Worm (Caenorhabditis elegans) whole organism, late embryonic: ENCODE data around the gene dpy-10.
A peak's percentile ranks its signal among the peaks of the same experiment; 100 is the strongest.

Source experiments
- C08G9.2 ChIP-seq: sonication (generic microtip); optimal IDR thresholded peaks from 2 replicates; lab custom pipeline; 2016; ENCODE audit warnings: mild to moderate bottlenecking, missing genetic modification characterization, moderate library complexity, missing compliant biosample characterization
- C38D4.7 ChIP-seq: fragments of 200-800 bp; sonication (Bioruptor generic); optimal IDR thresholded peaks from 2 replicates; lab custom pipeline; 2018; ENCODE audit warnings: mild to moderate bottlenecking, missing genetic modification characterization, moderate library complexity, missing compliant biosample characterization
- F13H6.1 ChIP-seq: sonication (generic microtip); optimal IDR thresholded peaks from 2 replicates; lab custom pipeline; 2016; ENCODE audit warnings: missing genetic modification characterization, missing compliant biosample characterization
- K02D7.2 ChIP-seq: sonication (generic microtip); optimal IDR thresholded peaks from 2 replicates; lab custom pipeline; 2017; ENCODE audit warnings: mild to moderate bottlenecking, missing genetic modification characterization, missing compliant biosample characterization
- T23F11.4 ChIP-seq: fragments of 200-800 bp; sonication (Bioruptor generic); optimal IDR thresholded peaks from 2 replicates; lab custom pipeline; 2018; ENCODE audit warnings: mild to moderate bottlenecking, missing genetic modification characterization, missing compliant biosample characterization
- Y22D7AL.16 ChIP-seq: sonication (generic microtip); optimal IDR thresholded peaks from 2 replicates; lab custom pipeline; 2016; ENCODE audit warnings: missing genetic modification characterization, missing compliant biosample characterization
- ahr-1 ChIP-seq: sonication (generic microtip); optimal IDR thresholded peaks from 2 replicates; lab custom pipeline; 2016; ENCODE audit warnings: missing genetic modification characterization, missing compliant biosample characterization
- ama-1 ChIP-seq: fragments of 150-350 bp; optimal IDR thresholded peaks from 2 replicates; lab custom pipeline; 2014
- ceh-18 ChIP-seq: sonication (generic microtip); optimal IDR thresholded peaks from 2 replicates; lab custom pipeline; 2016; ENCODE audit warnings: missing genetic modification characterization, missing compliant biosample characterization
- ceh-19 ChIP-seq: fragments of 200-800 bp; sonication (Bioruptor generic); optimal IDR thresholded peaks from 2 replicates; lab custom pipeline; 2018; ENCODE audit warnings: mild to moderate bottlenecking, missing genetic modification characterization, missing compliant biosample characterization
- ceh-2 ChIP-seq: sonication (generic microtip); optimal IDR thresholded peaks from 2 replicates; lab custom pipeline; 2016; ENCODE audit warnings: missing genotype, missing genetic modification characterization, missing compliant biosample characterization
- ceh-22 ChIP-seq: sonication (generic microtip); optimal IDR thresholded peaks from 2 replicates; lab custom pipeline; 2017; ENCODE audit warnings: missing biosample characterization, missing genetic modification characterization
- ceh-24 ChIP-seq: sonication (generic microtip); optimal IDR thresholded peaks from 2 replicates; lab custom pipeline; 2016; ENCODE audit warnings: mild to moderate bottlenecking, missing genetic modification characterization, missing compliant biosample characterization
- ceh-34 ChIP-seq: sonication (generic microtip); optimal IDR thresholded peaks from 2 replicates; lab custom pipeline; 2016; ENCODE audit warnings: mild to moderate bottlenecking, missing genetic modification characterization, missing compliant biosample characterization
- ceh-48 ChIP-seq: sonication (generic microtip); optimal IDR thresholded peaks from 2 replicates; lab custom pipeline; 2016; ENCODE audit warnings: missing genetic modification characterization, inconsistent platforms, missing compliant biosample characterization
- ceh-9 ChIP-seq: sonication (generic microtip); optimal IDR thresholded peaks from 2 replicates; lab custom pipeline; 2016; ENCODE audit warnings: mild to moderate bottlenecking, missing genetic modification characterization, inconsistent platforms, missing compliant biosample characterization
- dmd-4 ChIP-seq: sonication (generic microtip); optimal IDR thresholded peaks from 2 replicates; lab custom pipeline; 2016; ENCODE audit warnings: borderline replicate concordance, missing genetic modification characterization, missing compliant biosample characterization
- dve-1 ChIP-seq: sonication (generic microtip); optimal IDR thresholded peaks from 2 replicates; lab custom pipeline; 2017; ENCODE audit warnings: antibody characterized with exemption, mild to moderate bottlenecking, missing genetic modification characterization, missing compliant biosample characterization
- elt-4 ChIP-seq: sonication (generic microtip); optimal IDR thresholded peaks from 2 replicates; lab custom pipeline; 2016; ENCODE audit warnings: missing genetic modification characterization, missing compliant biosample characterization
- ets-4 ChIP-seq: sonication (generic microtip); optimal IDR thresholded peaks from 2 replicates; lab custom pipeline; 2016; ENCODE audit warnings: missing genetic modification characterization, missing compliant biosample characterization
- eyg-1 ChIP-seq: sonication (generic microtip); optimal IDR thresholded peaks from 2 replicates; lab custom pipeline; 2016; ENCODE audit warnings: missing genotype, missing genetic modification characterization, missing compliant biosample characterization
- fax-1 ChIP-seq: sonication (generic microtip); optimal IDR thresholded peaks from 2 replicates; lab custom pipeline; 2016; ENCODE audit warnings: missing genotype, missing genetic modification characterization, missing compliant biosample characterization
- fkh-10 ChIP-seq: fragments of 150-350 bp; optimal IDR thresholded peaks from 2 replicates; lab custom pipeline; 2014; ENCODE audit warnings: missing biosample characterization, missing genetic modification reagents, missing genetic modification characterization
- gmeb-2 ChIP-seq: sonication (generic microtip); optimal IDR thresholded peaks from 2 replicates; lab custom pipeline; 2016; ENCODE audit warnings: missing genetic modification characterization, inconsistent platforms, missing compliant biosample characterization
- hlh-13 ChIP-seq: fragments of 200-800 bp; sonication (Bioruptor generic); optimal IDR thresholded peaks from 2 replicates; lab custom pipeline; 2018; ENCODE audit warnings: mild to moderate bottlenecking, missing genetic modification characterization, missing compliant biosample characterization
- hlh-15 ChIP-seq: sonication (generic microtip); optimal IDR thresholded peaks from 2 replicates; lab custom pipeline; 2016; ENCODE audit warnings: missing genetic modification characterization, missing compliant biosample characterization
- hlh-30 ChIP-seq: sonication (generic microtip); optimal IDR thresholded peaks from 2 replicates; lab custom pipeline; 2017; ENCODE audit warnings: antibody characterized with exemption, missing genetic modification characterization, missing compliant biosample characterization; ENCODE audit not compliant: insufficient read depth
- hlh-8 ChIP-seq: sonication (generic microtip); optimal IDR thresholded peaks from 2 replicates; lab custom pipeline; 2016; ENCODE audit warnings: missing genotype, missing genetic modification characterization, missing compliant biosample characterization
- madf-2 ChIP-seq: sonication (generic microtip); optimal IDR thresholded peaks from 2 replicates; lab custom pipeline; 2017; ENCODE audit warnings: missing genetic modification characterization, missing compliant biosample characterization
- nfya-1 ChIP-seq: sonication (generic microtip); optimal IDR thresholded peaks from 2 replicates; lab custom pipeline; 2017; ENCODE audit warnings: missing genetic modification characterization, mild to moderate bottlenecking, missing compliant biosample characterization, antibody characterized with exemption, moderate library complexity
- nhr-11 ChIP-seq: fragments of 150-350 bp; optimal IDR thresholded peaks from 2 replicates; lab custom pipeline; 2014; ENCODE audit warnings: missing biosample characterization, missing genetic modification characterization
- nhr-232 ChIP-seq: sonication (generic microtip); optimal IDR thresholded peaks from 2 replicates; lab custom pipeline; 2016; ENCODE audit warnings: missing genetic modification characterization, missing compliant biosample characterization
- npax-4 ChIP-seq: sonication (generic microtip); optimal IDR thresholded peaks from 2 replicates; lab custom pipeline; 2016; ENCODE audit warnings: missing genetic modification characterization, missing compliant biosample characterization
- odd-2 ChIP-seq: sonication (generic microtip); optimal IDR thresholded peaks from 2 replicates; lab custom pipeline; 2017; ENCODE audit warnings: antibody characterized with exemption, mild to moderate bottlenecking, missing genetic modification characterization, missing compliant biosample characterization
- pag-3 ChIP-seq: sonication (generic microtip); optimal IDR thresholded peaks from 2 replicates; lab custom pipeline; 2016; ENCODE audit warnings: missing compliant biosample characterization, missing genetic modification characterization, borderline replicate concordance
- pha-4 ChIP-seq: fragments of 150-350 bp; optimal IDR thresholded peaks from 2 replicates; lab custom pipeline; 2018; ENCODE audit warnings: missing biosample characterization, missing genetic modification reagents, missing genetic modification characterization
- pros-1 ChIP-seq: fragments of 150-350 bp; optimal IDR thresholded peaks from 2 replicates; lab custom pipeline; 2014; ENCODE audit warnings: missing biosample characterization, missing genetic modification reagents, missing genetic modification characterization
- ref-2 ChIP-seq: sonication (generic microtip); optimal IDR thresholded peaks from 2 replicates; lab custom pipeline; 2016; ENCODE audit warnings: missing genetic modification characterization, missing compliant biosample characterization
- sdc-2 ChIP-seq: sonication (generic microtip); optimal IDR thresholded peaks from 2 replicates; lab custom pipeline; 2016; ENCODE audit warnings: missing genotype, missing genetic modification characterization, missing compliant biosample characterization
- sox-4 ChIP-seq: sonication (generic microtip); optimal IDR thresholded peaks from 2 replicates; lab custom pipeline; 2017; ENCODE audit warnings: mild to moderate bottlenecking, missing genetic modification characterization, inconsistent platforms, missing compliant biosample characterization
- syd-9 ChIP-seq: sonication (generic microtip); optimal IDR thresholded peaks from 2 replicates; lab custom pipeline; 2016; ENCODE audit warnings: mild to moderate bottlenecking, missing genetic modification characterization, moderate library complexity, missing compliant biosample characterization
- tbx-7 ChIP-seq: sonication (generic microtip); optimal IDR thresholded peaks from 2 replicates; lab custom pipeline; 2016; ENCODE audit warnings: missing genotype, missing genetic modification characterization, missing compliant biosample characterization
- unc-42 ChIP-seq: sonication (generic microtip); optimal IDR thresholded peaks from 2 replicates; lab custom pipeline; 2016; ENCODE audit warnings: missing genotype, missing genetic modification characterization, missing compliant biosample characterization
- unc-55 ChIP-seq: sonication (generic microtip); optimal IDR thresholded peaks from 2 replicates; lab custom pipeline; 2017; ENCODE audit warnings: missing biosample characterization, missing genetic modification reagents, missing genetic modification characterization
- unc-86 ChIP-seq: sonication (generic microtip); optimal IDR thresholded peaks from 2 replicates; lab custom pipeline; 2016; ENCODE audit warnings: missing genetic modification characterization, missing compliant biosample characterization

The dpy-10 gene

DNA sequence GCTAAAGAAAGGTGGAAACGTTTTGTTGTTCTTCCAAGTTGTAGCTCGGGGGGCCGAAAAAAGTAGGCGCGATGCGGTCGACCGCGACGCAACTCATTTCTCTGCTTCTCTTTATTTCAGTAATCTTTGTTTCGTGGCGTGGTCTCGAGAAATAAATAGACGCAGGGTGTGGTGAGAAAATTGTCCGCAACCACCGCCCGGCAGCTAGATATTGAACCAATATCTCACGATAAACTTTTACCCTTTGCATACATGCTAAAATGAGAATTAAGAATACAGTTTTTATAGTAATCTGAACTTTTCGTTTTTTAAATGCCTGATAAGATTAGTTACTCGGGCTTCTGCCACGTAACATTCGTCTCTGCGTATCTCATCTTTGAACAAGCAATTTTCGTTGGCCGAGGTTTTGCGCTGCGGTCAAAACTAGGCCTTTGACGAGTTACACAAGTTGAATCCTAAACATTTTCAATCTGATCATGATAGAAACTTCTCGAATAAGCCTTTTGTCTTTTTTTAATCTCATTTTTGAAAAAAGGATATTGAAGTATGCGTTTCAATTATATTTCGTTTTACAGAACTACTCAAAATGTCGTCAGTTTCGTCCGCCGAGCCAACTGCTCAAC lies 28.3 kb downstream of the dpy-10 start, which contains the start of gene gyf-1 (continued):
- TF ChIP-seq K02D7.2 (tag; lab: Kevin White, UChicago) (no peak), gmeb-2 (tag; lab: Kevin White, UChicago) (no peak), F13H6.1 (tag; lab: Kevin White, UChicago) (no peak), ceh-24 (tag; lab: Kevin White, UChicago) (no peak), ets-4 (tag; lab: Kevin White, UChicago) (peak; percentile 36), tbx-7 (tag; lab: Kevin White, UChicago) (no peak), unc-86 (tag; lab: Kevin White, UChicago) (no peak), ref-2 (tag; lab: Kevin White, UChicago) (no peak), Y22D7AL.16 (no peak), C38D4.7 (no peak), C08G9.2 (tag; lab: Kevin White, UChicago) (peak; percentile 46), nhr-11 (tag; lab: Kevin White, UChicago) (no peak), pros-1 (tag; lab: Kevin White, UChicago) (no peak), ahr-1 (no peak), dmd-4 (tag; lab: Kevin White, UChicago) (no peak), sdc-2 (tag; lab: Kevin White, UChicago) (no peak), eyg-1 (no peak), ceh-18 (tag; lab: Kevin White, UChicago) (peak; percentile 26), npax-4 (tag; lab: Kevin White, UChicago) (no peak), ceh-9 (tag; lab: Kevin White, UChicago) (no peak), ceh-34 (tag; lab: Kevin White, UChicago) (peak; percentile 40), elt-4 (no peak), syd-9 (tag; lab: Kevin White, UChicago) (no peak), nhr-232 (tag; lab: Kevin White, UChicago) (no peak)

DNA sequence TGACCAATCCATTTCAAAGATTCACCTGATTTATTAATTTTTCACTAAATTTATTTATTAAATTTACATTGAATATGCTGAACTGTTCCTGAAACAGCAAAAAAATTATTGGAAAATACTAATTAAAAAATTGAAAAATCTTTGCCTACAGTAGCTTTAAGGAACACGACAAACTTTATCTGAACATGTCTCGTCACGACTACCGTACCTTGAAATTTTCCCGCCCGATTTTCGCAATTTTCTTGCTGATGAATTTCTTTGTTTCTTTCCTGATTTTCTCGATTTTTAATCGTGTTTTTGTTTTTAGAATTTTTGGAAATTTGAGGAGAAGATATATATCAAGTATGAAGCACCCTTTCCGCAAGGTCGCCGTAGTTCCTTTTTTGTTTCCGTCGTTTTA lies 29.1 kb downstream of the dpy-10 start:
- no peak for TF ChIP-seq odd-2 (tag; lab: Kevin White, UChicago)
- no peak for TF ChIP-seq pha-4 (tag; lab: Kevin White, UChicago)
- no peak for TF ChIP-seq ceh-48 (tag; lab: Kevin White, UChicago)
- no peak for TF ChIP-seq pros-1 (tag; lab: Kevin White, UChicago)
- TF ChIP-seq syd-9 (tag; lab: Kevin White, UChicago), result no peak
- no peak for TF ChIP-seq ceh-2 (tag; lab: Kevin White, UChicago)
- TF ChIP-seq hlh-15 (tag; lab: Kevin White, UChicago), result no peak

DNA sequence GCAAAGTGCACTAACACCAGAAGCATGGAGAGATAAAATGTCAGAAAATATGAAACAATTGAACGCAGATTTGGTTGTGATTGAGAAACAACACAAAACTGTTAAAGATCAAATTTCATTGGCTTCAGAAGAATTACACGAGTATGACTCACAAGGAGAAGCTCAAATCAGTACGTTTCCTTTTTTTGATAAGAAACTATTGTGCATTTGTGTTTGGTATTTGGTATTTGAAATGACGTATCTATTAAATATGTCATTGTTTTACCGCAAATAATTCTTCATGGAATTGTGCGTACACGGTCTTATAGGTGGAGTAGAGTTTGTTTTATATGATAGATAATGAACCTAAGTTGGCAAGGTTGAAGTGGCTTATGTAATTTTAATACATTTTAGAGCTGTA lies 30.5 kb downstream of the dpy-10 start:
- TF ChIP-seq hlh-13 (GFP tag; lab: Kevin White, UChicago) (no peak), unc-55 (no peak), dve-1 (tag; lab: Kevin White, UChicago) (no peak), nfya-1 (tag; lab: Kevin White, UChicago) (no peak), madf-2 (no peak), sox-4 (tag; lab: Kevin White, UChicago) (no peak), pha-4 (tag; lab: Kevin White, UChicago) (no peak)

DNA sequence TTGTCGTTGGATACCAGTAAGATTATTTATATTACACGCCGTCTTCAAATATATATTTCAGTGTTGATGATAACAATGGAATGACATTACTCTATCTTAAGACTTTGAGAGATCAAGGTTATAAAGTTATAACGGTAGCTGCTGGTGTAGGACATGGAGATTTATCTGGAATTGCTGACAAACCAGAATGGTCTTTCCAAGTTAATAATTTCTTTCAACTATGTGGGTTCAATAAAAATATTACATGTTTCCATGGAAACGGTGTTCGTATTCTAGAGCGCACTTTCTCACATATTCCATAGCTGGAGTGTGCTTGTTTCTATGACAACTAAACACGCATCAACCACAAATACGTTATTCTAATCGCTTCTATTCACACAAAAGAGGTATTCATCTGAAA lies 32.3 kb downstream of the dpy-10 start, which contains the start of gene ift-74:
Gene ift-74 (plus strand): TSS at position 301 of the 400 bp plus-strand sequence.
- TF ChIP-seq ceh-18 (tag; lab: Kevin White, UChicago) (no peak), T23F11.4 (no peak), fax-1 (no peak), ceh-48 (tag; lab: Kevin White, UChicago) (no peak), hlh-8 (tag; lab: Kevin White, UChicago) (no peak), ceh-22 (tag; lab: Kevin White, UChicago) (no peak), nhr-11 (tag; lab: Kevin White, UChicago) (no peak), ceh-24 (tag; lab: Kevin White, UChicago) (no peak), ama-1 (lab: Kevin White, UChicago) (no peak), unc-42 (no peak), fkh-10 (GFP tag; lab: Kevin White, UChicago) (no peak), gmeb-2 (tag; lab: Kevin White, UChicago) (no peak), Y22D7AL.16 (no peak), dmd-4 (tag; lab: Kevin White, UChicago) (no peak), F13H6.1 (tag; lab: Kevin White, UChicago) (no peak), ceh-2 (tag; lab: Kevin White, UChicago) (no peak), hlh-30 (tag; lab: Kevin White, UChicago) (no peak), pag-3 (tag; lab: Kevin White, UChicago) (no peak), ceh-19 (no peak)
- TF ChIP-seq, all 69 proteins: peak for 0
